Fruit fly (Drosophila melanogaster) whole organism, pupa: Measurements from ENCODE around the gene Usp16-45.
A peak's percentile ranks its signal among the peaks of the same experiment; 100 is the strongest.

Experiments used
- CG10348 ChIP-seq: fragments of 200-800 bp; sonication (Bioruptor generic); IDR thresholded peaks from 2 replicates; pipeline ENCODE4 v1.3.6; 2022; ENCODE audit warnings: missing biosample characterization, missing genetic modification characterization
- CG13204 ChIP-seq: fragments of 200-800 bp; sonication (Bioruptor generic); optimal IDR thresholded peaks from 2 replicates; lab custom pipeline; 2018; ENCODE audit warnings: missing biosample characterization, mild to moderate bottlenecking, missing genetic modification characterization, moderate library complexity
- CG14655 ChIP-seq: fragments of 200-800 bp; sonication (Bioruptor generic); optimal IDR thresholded peaks from 3 replicates; lab custom pipeline; 2017; ENCODE audit warnings: mild to moderate bottlenecking, missing biosample characterization, missing genetic modification reagents, missing genetic modification characterization
- CG15710 ChIP-seq: fragments of 200-800 bp; sonication (Bioruptor generic); optimal IDR thresholded peaks from 2 replicates; lab custom pipeline; 2018; ENCODE audit warnings: missing biosample characterization, mild to moderate bottlenecking, missing genetic modification characterization, moderate library complexity
- CG17806 ChIP-seq: fragments of 200-800 bp; sonication (Bioruptor generic); optimal IDR thresholded peaks from 2 replicates; lab custom pipeline; 2018; ENCODE audit warnings: missing biosample characterization, mild to moderate bottlenecking, missing genetic modification characterization, moderate library complexity
- CG4496 ChIP-seq: fragments of 200-800 bp; sonication (Bioruptor generic); IDR thresholded peaks from 3 replicates; pipeline ENCODE4 v1.3.6; 2022; ENCODE audit warnings: missing biosample characterization, missing genetic modification characterization
- CG8301 ChIP-seq: fragments of 200-800 bp; sonication (Bioruptor generic); optimal IDR thresholded peaks from 2 replicates; lab custom pipeline; 2018; ENCODE audit warnings: missing biosample characterization, mild to moderate bottlenecking, missing genetic modification characterization
- CG9948 ChIP-seq: fragments of 200-800 bp; sonication (Bioruptor generic); optimal IDR thresholded peaks from 2 replicates; lab custom pipeline; 2018; ENCODE audit warnings: missing biosample characterization, mild to moderate bottlenecking, missing genetic modification characterization, moderate library complexity
- D1 ChIP-seq: fragments of 200-800 bp; sonication (Bioruptor generic); optimal IDR thresholded peaks from 2 replicates; lab custom pipeline; 2018; ENCODE audit warnings: missing biosample characterization, mild to moderate bottlenecking, missing genetic modification characterization, moderate library complexity
- EcR ChIP-seq: fragments of 200-800 bp; sonication (Bioruptor generic); optimal IDR thresholded peaks from 3 replicates; lab custom pipeline; 2019; ENCODE audit warnings: missing biosample characterization, missing genetic modification characterization, mild to moderate bottlenecking, moderate library complexity, missing genetic modification reagents
- Ets98B ChIP-seq: fragments of 200-800 bp; sonication (Bioruptor generic); IDR thresholded peaks from 2 replicates; pipeline ENCODE4 v1.3.6; 2022; ENCODE audit warnings: missing biosample characterization, missing genetic modification characterization
- Pif1A ChIP-seq: fragments of 200-800 bp; sonication (Bioruptor generic); optimal IDR thresholded peaks from 3 replicates; lab custom pipeline; 2016; ENCODE audit warnings: missing biosample characterization, missing genetic modification characterization
- Pif1B ChIP-seq: fragments of 200-800 bp; sonication (Bioruptor generic); optimal IDR thresholded peaks from 3 replicates; lab custom pipeline; 2016; ENCODE audit warnings: missing biosample characterization, missing genetic modification characterization
- Snoo ChIP-seq: fragments of 200-800 bp; sonication (Bioruptor generic); optimal IDR thresholded peaks from 3 replicates; lab custom pipeline; 2017; ENCODE audit warnings: missing biosample characterization, mild to moderate bottlenecking, missing genetic modification characterization, inconsistent platforms
- gl ChIP-seq: fragments of 200-800 bp; sonication (Bioruptor generic); optimal IDR thresholded peaks from 2 replicates; lab custom pipeline; 2018; ENCODE audit warnings: missing biosample characterization, mild to moderate bottlenecking, missing genetic modification characterization

Usp16-45 gene

dm6 chrX:5432635-5433482 lies 11.5 kb downstream of the Usp16-45 start:
- TF ChIP-seq CG8301 (tag; lab: Kevin White, UChicago) (no peak), Pif1B (GFP tag; lab: Kevin White, UChicago) (no peak), CG14655 (GFP tag; lab: Kevin White, UChicago) (no peak), gl (tag; lab: Kevin White, UChicago) (no peak), CG10348 (no peak), CG13204 (no peak), Pif1A (GFP tag; lab: Kevin White, UChicago) (no peak), D1 (tag; lab: Kevin White, UChicago) (no peak), CG17806 (tag; lab: Kevin White, UChicago) (no peak), Ets98B (no peak), Snoo (tag; lab: Kevin White, UChicago) (no peak), EcR (no peak), CG9948 (tag; lab: Kevin White, UChicago) (no peak), CG4496 (GFP tag; lab: Robert Waterston, UW) (no peak), CG15710 (tag; lab: Kevin White, UChicago) (no peak)

- TF ChIP-seq CG4496 (GFP tag; lab: Robert Waterston, UW) (0 out of 3 replicates have a peak, but pooled peaks have one; percentile 3), CG10348 (no peak)
Observed at dm6 chrX:5446404-5446803, 25.1 kb downstream of the Usp16-45 start, which contains the start of gene SPR. Gene SPR (plus strand): TSS chrX:5446656.
